Worm (Caenorhabditis elegans) whole organism, L4/young adult: ENCODE measurements around the gene F11A5.17.

ENCODE experiments used
- W03F9.2 ChIP-seq: fragments of 150-350 bp; optimal IDR thresholded peaks from 2 replicates; lab custom pipeline; 2014; ENCODE audit warnings: missing biosample characterization, missing genetic modification characterization
- dao-5 ChIP-seq: sonication (generic microtip); optimal IDR thresholded peaks from 2 replicates; lab custom pipeline; 2016; ENCODE audit warnings: missing genotype, missing genetic modification characterization, moderate library complexity, missing compliant biosample characterization
- him-1 ChIP-seq: sonication (generic microtip); optimal IDR thresholded peaks from 2 replicates; lab custom pipeline; 2016; ENCODE audit warnings: missing genotype, missing genetic modification reagents, missing genetic modification characterization, missing compliant biosample characterization

The F11A5.17 gene

ce11 chrV:16233624-16234023, 31.8 kb downstream of the F11A5.17 start, which contains the start of gene clec-233:
Gene clec-233 (plus strand): TSS chrV:16233924.
- TF ChIP-seq dao-5 (no peak), him-1 (tag; lab: Kevin White, UChicago) (no peak), W03F9.2 (tag; lab: Kevin White, UChicago) (no peak)

ce11 chrV:16235135-16235534, 33.3 kb downstream of the F11A5.17 start, which contains the start of gene F21H7.3:
Gene F21H7.3 (minus strand): TSS chrV:16235235.
- TF ChIP-seq dao-5 (no peak), him-1 (tag; lab: Kevin White, UChicago) (no peak), W03F9.2 (tag; lab: Kevin White, UChicago) (no peak)

DNA sequence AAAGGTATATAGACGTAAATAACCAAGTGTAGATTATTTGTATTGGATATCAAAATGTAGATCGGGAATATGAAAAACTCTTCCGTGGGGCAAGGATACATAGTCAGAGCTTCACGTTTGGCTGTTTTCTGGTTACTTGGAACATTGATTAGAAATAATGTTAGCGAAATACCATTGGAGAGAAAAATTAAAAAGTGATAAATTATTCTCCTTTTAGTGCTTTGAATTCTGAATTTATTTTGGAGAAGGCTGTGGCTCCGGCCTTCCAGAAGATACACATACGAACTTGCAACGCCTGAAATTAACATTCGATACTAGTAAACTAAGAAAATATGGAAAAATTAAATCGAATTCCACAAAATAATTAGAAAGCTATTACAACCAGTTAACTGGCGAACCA, 33.8 kb downstream of the F11A5.17 start, which contains the start of gene srh-98:
Gene srh-98, minus strand, starts transcription at position 101 of the 400 bp plus-strand sequence.
- no peak for TF ChIP-seq dao-5
- no peak for TF ChIP-seq him-1 (tag; lab: Kevin White, UChicago)
- no peak for TF ChIP-seq W03F9.2 (tag; lab: Kevin White, UChicago)

DNA sequence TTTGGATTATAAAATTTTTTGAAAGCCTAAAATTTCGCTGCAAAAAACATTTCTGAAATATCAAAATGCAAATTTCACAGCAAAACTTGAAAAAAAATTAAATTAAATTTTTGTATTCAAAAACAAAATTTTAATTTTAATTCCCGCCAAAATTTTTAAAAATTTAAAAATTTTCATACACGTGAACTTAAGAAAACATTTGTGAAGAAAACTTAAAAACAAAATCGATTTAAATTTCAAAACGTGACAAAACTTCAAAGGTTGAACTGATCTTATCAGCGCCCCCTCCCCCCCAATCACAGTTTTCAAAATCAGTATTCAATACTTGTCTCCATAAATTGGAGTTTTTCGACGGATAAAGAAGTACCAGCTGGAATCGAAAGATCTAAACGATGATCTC, 35.4 kb downstream of the F11A5.17 start, which contains the start of gene F21H7.5:
Gene F21H7.5, plus strand, starts transcription at position 301 of the 400 bp plus-strand sequence.
- no peak for TF ChIP-seq W03F9.2 (tag; lab: Kevin White, UChicago)
- TF ChIP-seq him-1 (tag; lab: Kevin White, UChicago), result no peak
- TF ChIP-seq dao-5, result no peak

- TF ChIP-seq him-1 (tag; lab: Kevin White, UChicago) (no peak), W03F9.2 (tag; lab: Kevin White, UChicago) (no peak), dao-5 (no peak)
These were observed 42.2 kb downstream of the F11A5.17 start, which contains the start of gene srh-104 for ce11 chrV:16244078-16244477. Gene srh-104 (minus strand): TSS chrV:16244178.

ce11 chrV:16246579-16246978, 44.7 kb downstream of the F11A5.17 start, which contains the start of gene srh-95:
Gene srh-95 (plus strand): TSS chrV:16246879.
- TF ChIP-seq dao-5, result no peak
- no peak for TF ChIP-seq him-1 (tag; lab: Kevin White, UChicago)
- no peak for TF ChIP-seq W03F9.2 (tag; lab: Kevin White, UChicago)

- TF ChIP-seq him-1 (tag; lab: Kevin White, UChicago) (no peak), W03F9.2 (tag; lab: Kevin White, UChicago) (no peak), dao-5 (no peak)
These were observed 47.3 kb downstream of the F11A5.17 start for ce11 chrV:16249105-16249504.
